Fruit fly (Drosophila melanogaster) whole organism: ENCODE results near the gene E2f1.

Experiments used
- CG8478 ChIP-seq: fragments of >200 bp; optimal IDR thresholded peaks from 2 replicates; lab custom pipeline; 2018; ENCODE audit warnings: inconsistent platforms
- Dll ChIP-seq: fragments of >200 bp; optimal IDR thresholded peaks from 2 replicates; lab custom pipeline; 2017
- EcR ChIP-seq, 2 experiments: fragments of >200 bp; optimal IDR thresholded peaks; 2 replicates each; lab custom pipeline; 2017; ENCODE audit warnings: missing biosample characterization in 2 of 2, missing genetic modification characterization in 2 of 2, missing genetic modification reagents in 2 of 2
- pan ChIP-seq: fragments of >200 bp; optimal IDR thresholded peaks from 2 replicates; lab custom pipeline; 2017
- psq ChIP-seq: fragments of >200 bp; optimal IDR thresholded peaks from 2 replicates; lab custom pipeline; 2017
- usp ChIP-seq: fragments of >200 bp; optimal IDR thresholded peaks from 2 replicates; lab custom pipeline; 2017; ENCODE audit warnings: missing biosample characterization, missing genetic modification characterization, mixed read lengths

DNA sequence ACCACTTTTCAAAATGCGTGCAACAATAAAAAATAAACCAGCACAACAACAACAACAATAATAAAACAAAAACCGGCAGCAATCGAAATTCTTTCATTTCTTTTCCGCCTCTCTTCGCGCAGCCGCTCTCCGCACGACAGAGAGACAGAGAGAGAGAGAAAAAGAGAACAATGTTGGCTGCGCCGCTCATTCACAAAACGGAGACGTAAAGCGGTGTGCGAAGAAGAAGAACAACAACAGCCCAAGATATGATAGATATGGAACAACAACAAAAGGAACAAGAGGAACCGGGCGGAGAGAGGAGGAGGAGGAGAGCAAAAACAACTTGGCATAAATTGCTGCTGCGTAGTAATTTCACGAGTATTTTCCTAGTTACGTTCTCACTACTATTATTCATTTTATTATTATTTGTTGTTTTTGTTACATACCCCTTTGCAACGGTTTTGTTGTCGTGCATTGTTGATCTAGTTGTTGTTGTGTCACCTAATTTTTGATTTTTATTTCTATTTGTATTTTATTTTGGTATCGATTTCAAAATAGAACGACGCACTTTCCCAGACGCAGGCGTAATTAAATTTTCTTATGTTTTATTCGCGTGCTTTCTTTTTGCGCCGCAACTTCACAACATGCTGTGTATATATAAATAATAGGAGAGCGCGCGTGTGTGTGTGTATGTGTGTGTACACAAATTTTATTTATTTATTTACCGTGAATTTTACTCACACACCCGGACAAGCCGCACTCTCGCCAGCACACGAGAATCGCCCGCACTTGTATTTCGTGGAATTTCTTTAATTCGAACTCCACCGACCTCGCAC is 42.2 kb downstream of the E2f1 start:
- TF ChIP-seq Dll (lab: Kevin White, UChicago): peak; percentile 86
- no peak for TF ChIP-seq CG8478 (lab: Kevin White, UChicago)
- TF ChIP-seq psq (lab: Kevin White, UChicago): no peak
- no peak for TF ChIP-seq pan (lab: Kevin White, UChicago)
- TF ChIP-seq usp (GFP tag; lab: Kevin White, UChicago): no peak
- no peak for TF ChIP-seq EcR (GFP tag; optimal IDR thresholded peaks at IDR 0.05; lab: Kevin White, UChicago)
